Fruit fly (Drosophila melanogaster) whole organism, pupa: ENCODE data around the gene CG6833.

Source experiments
- CG10348 ChIP-seq: fragments of 200-800 bp; sonication (Bioruptor generic); IDR thresholded peaks from 2 replicates; pipeline ENCODE4 v1.3.6; 2022; ENCODE audit warnings: missing biosample characterization, missing genetic modification characterization
- CG12605 ChIP-seq: fragments of 200-800 bp; sonication (Bioruptor generic); IDR thresholded peaks from 2 replicates; pipeline ENCODE4 v1.3.6; 2022; ENCODE audit warnings: missing biosample characterization, missing genetic modification characterization
- CG32121 ChIP-seq: fragments of 200-800 bp; sonication (Bioruptor generic); IDR thresholded peaks from 2 replicates; pipeline ENCODE4 v1.3.6; 2022; ENCODE audit warnings: missing biosample characterization, missing genetic modification characterization
- CG8159 ChIP-seq: fragments of 200-800 bp; sonication (Bioruptor generic); optimal IDR thresholded peaks from 3 replicates; lab custom pipeline; 2018; ENCODE audit warnings: missing biosample characterization, mild to moderate bottlenecking, missing genetic modification characterization, moderate library complexity
- EcR ChIP-seq: fragments of 200-800 bp; sonication (Bioruptor generic); optimal IDR thresholded peaks from 3 replicates; lab custom pipeline; 2019; ENCODE audit warnings: missing biosample characterization, missing genetic modification characterization, mild to moderate bottlenecking, moderate library complexity, missing genetic modification reagents
- Ets98B ChIP-seq: fragments of 200-800 bp; sonication (Bioruptor generic); IDR thresholded peaks from 2 replicates; pipeline ENCODE4 v1.3.6; 2022; ENCODE audit warnings: missing biosample characterization, missing genetic modification characterization
- Pif1A ChIP-seq: fragments of 200-800 bp; sonication (Bioruptor generic); optimal IDR thresholded peaks from 3 replicates; lab custom pipeline; 2016; ENCODE audit warnings: missing biosample characterization, missing genetic modification characterization

DNA sequence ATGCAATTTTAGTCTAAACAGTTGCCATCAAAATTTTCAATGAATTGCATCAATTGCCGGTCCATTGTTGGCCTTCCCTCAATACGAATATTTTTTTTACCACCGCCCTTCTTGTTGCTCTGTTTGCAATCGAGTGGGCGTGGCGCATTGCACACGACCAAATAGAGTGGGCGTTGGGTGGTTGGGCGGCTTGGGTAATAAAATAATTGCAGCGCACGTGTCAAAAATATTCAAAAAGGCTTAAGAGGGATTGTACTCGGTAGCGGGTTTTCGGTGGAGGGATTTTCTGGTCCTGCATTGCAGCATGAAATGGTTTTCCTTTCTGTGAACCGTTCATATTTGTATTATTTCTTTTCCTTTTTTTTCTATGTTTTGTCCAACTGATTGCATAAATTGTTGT is 38.0 kb downstream of the CG6833 start:
- TF ChIP-seq CG8159 (tag; lab: Kevin White, UChicago) (no peak), CG12605 (no peak), EcR (no peak), CG10348 (GFP tag; lab: Robert Waterston, UW) (no peak), CG32121 (GFP tag; lab: Robert Waterston, UW) (no peak), Ets98B (GFP tag; lab: Robert Waterston, UW) (no peak), Pif1A (GFP tag; lab: Kevin White, UChicago) (no peak)
